Worm (Caenorhabditis elegans): Measurements from ENCODE around the gene nhr-197.

The nhr-197 gene

DNA sequence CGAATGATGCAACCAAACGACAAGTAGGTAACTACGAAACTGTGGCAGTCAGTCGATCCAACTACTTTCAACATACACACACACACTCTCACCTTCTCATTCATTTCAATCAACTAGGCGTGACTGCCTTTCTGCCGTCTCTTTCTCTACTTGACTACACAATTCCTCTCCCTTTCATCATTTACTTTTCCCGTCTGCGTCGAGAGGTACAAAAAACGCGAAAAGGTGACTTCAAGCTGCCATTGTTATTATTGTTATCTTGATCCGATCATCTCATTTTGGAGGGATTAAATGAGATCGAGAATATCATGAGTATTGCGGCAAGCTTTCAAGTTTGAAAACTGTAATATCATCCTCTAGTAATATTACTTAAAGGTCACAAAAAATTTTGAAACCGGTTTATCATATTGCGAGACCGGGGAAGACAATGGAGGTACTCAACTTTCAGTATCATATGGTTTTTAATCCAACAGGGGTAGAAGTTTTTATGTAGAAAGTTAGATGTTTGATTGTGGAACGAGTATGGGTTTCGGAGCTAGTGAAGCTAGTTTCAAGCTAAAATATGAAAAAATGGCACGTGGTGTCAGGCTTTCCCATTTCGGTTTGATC, 23.6 kb upstream of the nhr-197 start (continued):
- peak; percentile 47 for TF ChIP-seq C16A3.4 (tag; optimal IDR thresholded peaks at IDR 0.05)
- TF ChIP-seq fkh-8 (tag; optimal IDR thresholded peaks at IDR 0.05): no peak
- no peak for TF ChIP-seq isw-1 (GFP tag; IDR thresholded peaks at IDR 0.05)
- no peak for TF ChIP-seq unc-98 (GFP tag; IDR thresholded peaks at IDR 0.05)
- TF ChIP-seq lin-39 (tag; optimal IDR thresholded peaks at IDR 0.05): no peak
- no peak for TF ChIP-seq nhr-84 (tag; optimal IDR thresholded peaks at IDR 0.05)
- TF ChIP-seq aly-2 (tag; optimal IDR thresholded peaks at IDR 0.05): no peak
- TF ChIP-seq F16B12.6 (tag; optimal IDR thresholded peaks at IDR 0.05): no peak
- peak; percentile 67 for TF ChIP-seq nhr-71 (tag; optimal IDR thresholded peaks at IDR 0.05)
- no peak for TF ChIP-seq dsc-1 (tag; optimal IDR thresholded peaks at IDR 0.05)
- TF ChIP-seq nhr-90 (tag; optimal IDR thresholded peaks at IDR 0.05; ENCODE audit: poor library complexity): no peak
- peak; percentile 95 for TF ChIP-seq blmp-1 (tag; optimal IDR thresholded peaks at IDR 0.05)
- no peak for TF ChIP-seq sptf-1 (tag; optimal IDR thresholded peaks at IDR 0.05)
- peak; percentile 72 for TF ChIP-seq grh-1 (GFP tag; IDR thresholded peaks at IDR 0.05)
- peak in 1 of 2 experiments; percentile 62 for TF ChIP-seq mdl-1 (tag; optimal IDR thresholded peaks at IDR 0.05)
- TF ChIP-seq ceh-63 (GFP tag; optimal IDR thresholded peaks at IDR 0.05): no peak
- no peak for TF ChIP-seq efl-3 (GFP tag; optimal IDR thresholded peaks at IDR 0.05)
- TF ChIP-seq xbp-1 (tag; optimal IDR thresholded peaks at IDR 0.05): no peak
- peak; percentile 89 for TF ChIP-seq nhr-85 (tag)
- peak; percentile 20 for TF ChIP-seq tbx-2 (tag; optimal IDR thresholded peaks at IDR 0.05)
- no peak for TF ChIP-seq fos-1 (tag; optimal IDR thresholded peaks at IDR 0.05)
- peak; percentile 83 for TF ChIP-seq lin-14 (GFP tag; optimal IDR thresholded peaks at IDR 0.05)
- TF ChIP-seq snpc-4 (tag; optimal IDR thresholded peaks at IDR 0.05): no peak
- peak in 1 of 2 experiments; percentile 11 for TF ChIP-seq egl-27 (tag; optimal IDR thresholded peaks at IDR 0.05)
- TF ChIP-seq ztf-4 (tag; optimal IDR thresholded peaks at IDR 0.05): no peak
- TF ChIP-seq nhr-237 (tag; optimal IDR thresholded peaks at IDR 0.05): no peak
- TF ChIP-seq skn-1 (tag; optimal IDR thresholded peaks at IDR 0.05): peak; percentile 12
- peak in 1 of 3 experiments; percentile 24 for TF ChIP-seq ceh-82 (tag; optimal IDR thresholded peaks at IDR 0.05)
- TF ChIP-seq jun-1 (tag; optimal IDR thresholded peaks at IDR 0.05): no peak
- TF ChIP-seq dpl-1 (GFP tag; optimal IDR thresholded peaks at IDR 0.05): peak; percentile 2 to 23 (median 5)
- TF ChIP-seq pqm-1 (tag; optimal IDR thresholded peaks at IDR 0.05): no peak
- peak; percentile 76 for TF ChIP-seq pag-3 (tag; optimal IDR thresholded peaks at IDR 0.05; ENCODE audit: borderline replicate concordance, insufficient read depth)
- TF ChIP-seq hlh-17 (GFP tag; optimal IDR thresholded peaks at IDR 0.05; ENCODE audit: borderline replicate concordance): no peak
- TF ChIP-seq mab-9 (GFP tag; IDR thresholded peaks at IDR 0.05): no peak
- no peak for TF ChIP-seq unc-86 (tag; optimal IDR thresholded peaks at IDR 0.05)
- TF ChIP-seq Y116A8C.19 (tag; optimal IDR thresholded peaks at IDR 0.05; ENCODE audit: borderline replicate concordance): no peak
- TF ChIP-seq swsn-7 (tag; optimal IDR thresholded peaks at IDR 0.05): peak; percentile 16

DNA sequence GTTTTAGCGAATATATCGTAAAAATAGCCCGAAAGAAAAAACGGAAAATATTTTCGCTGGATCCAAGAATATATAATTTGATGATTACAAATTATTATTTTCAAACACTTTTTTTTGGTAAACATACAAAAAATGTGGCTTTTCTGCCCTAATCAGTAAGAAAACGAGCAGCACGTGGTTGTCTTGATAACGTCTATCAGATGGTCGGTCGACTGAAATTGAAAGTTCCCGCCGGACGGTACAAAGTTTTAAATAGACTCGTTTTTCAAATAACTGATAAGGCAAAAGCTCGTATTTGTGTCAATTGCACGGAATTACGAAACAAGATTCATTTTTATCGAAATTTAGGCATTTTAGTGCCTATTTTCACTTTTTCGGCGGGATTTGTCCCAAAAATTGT, 21.0 kb upstream of the nhr-197 start:
- TF ChIP-seq mdl-1 (tag; optimal IDR thresholded peaks at IDR 0.05) (peak in 1 of 2 experiments; percentile 61), sptf-1 (tag; optimal IDR thresholded peaks at IDR 0.05) (no peak), egl-13 (tag; optimal IDR thresholded peaks at IDR 0.05) (no peak), nhr-90 (tag; optimal IDR thresholded peaks at IDR 0.05; ENCODE audit: poor library complexity) (peak; percentile 63), elt-2 (tag; optimal IDR thresholded peaks at IDR 0.05) (peak; percentile 98), C04F5.9 (tag; optimal IDR thresholded peaks at IDR 0.05) (no peak), nhr-76 (tag; optimal IDR thresholded peaks at IDR 0.05) (no peak), unc-86 (tag; optimal IDR thresholded peaks at IDR 0.05) (no peak), unc-62 (GFP tag; optimal IDR thresholded peaks at IDR 0.05) (no peak), pqm-1 (tag; optimal IDR thresholded peaks at IDR 0.05) (peak; percentile 13), blmp-1 (tag; optimal IDR thresholded peaks at IDR 0.05) (peak; percentile 46), lin-35 (GFP tag; optimal IDR thresholded peaks at IDR 0.05) (peak in 1 of 2 experiments; percentile 58), lin-39 (tag; optimal IDR thresholded peaks at IDR 0.05) (no peak), nhr-20 (tag; optimal IDR thresholded peaks at IDR 0.05) (peak; percentile 62), unc-98 (GFP tag; IDR thresholded peaks at IDR 0.05) (no peak), C34B4.2 (tag; optimal IDR thresholded peaks at IDR 0.05) (no peak), C16A3.4 (tag; optimal IDR thresholded peaks at IDR 0.05) (no peak)

Data from whole organism, L1 larva.